Worm (Caenorhabditis elegans) whole organism, midembryonic: ENCODE measurements around the gene F39G3.3.

Experiments used
- flt-1 ChIP-seq: fragments of 200-800 bp; sonication (Bioruptor generic); IDR thresholded peaks from 2 replicates; pipeline ENCODE4 v1.3.6; 2022; ENCODE audit warnings: missing genetic modification characterization, missing compliant biosample characterization
- ztf-29 ChIP-seq: fragments of 200-800 bp; sonication (Bioruptor generic); IDR thresholded peaks from 2 replicates; pipeline ENCODE4 v1.3.6; 2022; ENCODE audit warnings: missing genetic modification reagents, missing genetic modification characterization, missing compliant biosample characterization

DNA sequence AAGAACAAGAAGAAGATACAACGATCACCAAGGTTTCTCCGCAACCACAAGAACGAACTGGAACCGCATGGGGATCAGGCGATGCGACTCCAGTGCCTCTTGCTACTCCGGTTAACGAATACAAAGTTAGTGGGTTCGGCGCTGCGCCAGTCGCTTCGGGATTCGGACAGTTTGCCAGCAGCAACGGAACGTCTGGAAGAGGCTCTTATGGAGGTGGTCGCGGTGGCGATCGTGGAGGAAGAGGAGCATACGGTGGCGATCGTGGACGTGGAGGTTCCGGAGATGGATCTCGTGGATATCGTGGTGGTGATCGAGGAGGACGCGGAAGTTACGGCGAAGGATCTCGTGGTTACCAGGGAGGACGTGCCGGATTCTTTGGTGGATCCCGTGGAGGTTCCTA, 26.3 kb downstream of the F39G3.3 start:
- no peak for TF ChIP-seq flt-1 (GFP tag; lab: Robert Waterston, UW)
- no peak for TF ChIP-seq ztf-29
